Fruit fly (Drosophila melanogaster) whole organism, prepupa: ENCODE measurements around the gene mRpL15.

Experiments
- Blimp-1 ChIP-seq: fragments of 200-800 bp; sonication (Bioruptor generic); optimal IDR thresholded peaks from 3 replicates; lab custom pipeline; 2017; ENCODE audit warnings: missing biosample characterization, missing genetic modification characterization, mild to moderate bottlenecking, moderate library complexity, missing genetic modification reagents
- CG10631 ChIP-seq: fragments of 200-800 bp; sonication (Bioruptor generic); optimal IDR thresholded peaks from 2 replicates; lab custom pipeline; 2016; ENCODE audit warnings: missing biosample characterization, missing genetic modification characterization
- CG10669 ChIP-seq: fragments of 200-800 bp; sonication (Bioruptor generic); optimal IDR thresholded peaks from 3 replicates; lab custom pipeline; 2018; ENCODE audit warnings: missing biosample characterization, mild to moderate bottlenecking, missing genetic modification characterization, moderate library complexity
- CG11902 ChIP-seq: fragments of 200-800 bp; sonication (Bioruptor generic); optimal IDR thresholded peaks from 3 replicates; lab custom pipeline; 2016; ENCODE audit warnings: missing biosample characterization, missing genetic modification characterization
- CG1621 ChIP-seq: fragments of 200-800 bp; sonication (Bioruptor generic); optimal IDR thresholded peaks from 3 replicates; lab custom pipeline; 2018; ENCODE audit warnings: missing biosample characterization, mild to moderate bottlenecking, missing genetic modification characterization
- CG3032 ChIP-seq: fragments of 200-800 bp; optimal IDR thresholded peaks from 2 replicates; lab custom pipeline; 2019; ENCODE audit warnings: missing biosample characterization, mild to moderate bottlenecking, missing genetic modification characterization, moderate library complexity
- CG31627 ChIP-seq: fragments of 200-800 bp; sonication (Bioruptor generic); optimal IDR thresholded peaks from 3 replicates; lab custom pipeline; 2016; ENCODE audit warnings: missing biosample characterization, missing genetic modification characterization
- CG34406 ChIP-seq: fragments of 200-800 bp; sonication (Bioruptor generic); optimal IDR thresholded peaks from 3 replicates; lab custom pipeline; 2016; ENCODE audit warnings: missing biosample characterization, missing genetic modification characterization
- CG4318 ChIP-seq: fragments of 200-800 bp; sonication (Bioruptor generic); optimal IDR thresholded peaks from 3 replicates; lab custom pipeline; 2017; ENCODE audit warnings: missing biosample characterization, mild to moderate bottlenecking, missing genetic modification characterization
- CG6163 ChIP-seq: fragments of 200-800 bp; sonication (Bioruptor generic); IDR thresholded peaks from 3 replicates; pipeline ENCODE4 v1.3.6; 2022; ENCODE audit warnings: missing biosample characterization, missing genetic modification characterization
- CG6276 ChIP-seq: fragments of 200-800 bp; sonication (Bioruptor generic); optimal IDR thresholded peaks from 2 replicates; lab custom pipeline; 2017; ENCODE audit warnings: missing biosample characterization, mild to moderate bottlenecking, missing genetic modification characterization
- CG6792 ChIP-seq: fragments of 200-800 bp; sonication (Bioruptor generic); optimal IDR thresholded peaks from 3 replicates; lab custom pipeline; 2016; ENCODE audit warnings: missing biosample characterization, missing genetic modification characterization
- CG6808 ChIP-seq: fragments of 200-800 bp; sonication (Bioruptor generic); optimal IDR thresholded peaks from 3 replicates; lab custom pipeline; 2017; ENCODE audit warnings: missing biosample characterization, missing genetic modification characterization, mild to moderate bottlenecking, moderate library complexity, missing genetic modification reagents
- CG6854 ChIP-seq: fragments of 200-800 bp; sonication (Bioruptor generic); optimal IDR thresholded peaks from 2 replicates; lab custom pipeline; 2017; ENCODE audit warnings: missing biosample characterization, mild to moderate bottlenecking, missing genetic modification characterization
- CG8119 ChIP-seq: fragments of 200-800 bp; sonication (Bioruptor generic); IDR thresholded peaks from 3 replicates; pipeline ENCODE4 v1.3.6; 2022; ENCODE audit warnings: missing biosample characterization, missing genetic modification characterization
- CG8319 ChIP-seq: fragments of 200-800 bp; sonication (Bioruptor generic); optimal IDR thresholded peaks from 3 replicates; lab custom pipeline; 2016; ENCODE audit warnings: missing biosample characterization, missing genetic modification characterization
- CG9139 ChIP-seq: fragments of 200-800 bp; sonication (Bioruptor generic); optimal IDR thresholded peaks from 3 replicates; lab custom pipeline; 2017; ENCODE audit warnings: missing biosample characterization, mild to moderate bottlenecking, missing genetic modification characterization
- Eip75B ChIP-seq: fragments of 200-800 bp; sonication (Bioruptor generic); optimal IDR thresholded peaks from 3 replicates; lab custom pipeline; 2016; ENCODE audit warnings: missing biosample characterization, missing genetic modification characterization
- Eip78C ChIP-seq: fragments of 200-800 bp; sonication (Bioruptor generic); peaks from one replicate; lab custom pipeline; 2016; ENCODE audit warnings: missing biosample characterization, missing genetic modification characterization
- Ets96B ChIP-seq: fragments of 200-800 bp; optimal IDR thresholded peaks from 2 replicates; lab custom pipeline; 2019; ENCODE audit warnings: missing biosample characterization, mild to moderate bottlenecking, missing genetic modification characterization, moderate library complexity
- Hr38 ChIP-seq: sonication (Bioruptor generic); optimal IDR thresholded peaks from 2 replicates; lab custom pipeline; 2016; ENCODE audit warnings: missing biosample characterization, missing genetic modification characterization
- Hr39 ChIP-seq: fragments of 200-800 bp; sonication (Bioruptor generic); optimal IDR thresholded peaks from 2 replicates; lab custom pipeline; 2016; ENCODE audit warnings: missing biosample characterization, missing genetic modification characterization
- Hr4 ChIP-seq: fragments of 200-800 bp; sonication (Bioruptor generic); optimal IDR thresholded peaks from 3 replicates; lab custom pipeline; 2016; ENCODE audit warnings: missing biosample characterization, missing genetic modification characterization
- Lpt ChIP-seq: fragments of 200-800 bp; sonication (Bioruptor generic); optimal IDR thresholded peaks from 3 replicates; lab custom pipeline; 2016; ENCODE audit warnings: missing biosample characterization, missing genetic modification characterization
- Met ChIP-seq: fragments of 200-800 bp; sonication (Bioruptor generic); optimal IDR thresholded peaks from 3 replicates; lab custom pipeline; 2016; ENCODE audit warnings: missing biosample characterization, missing genetic modification characterization
- OdsH ChIP-seq: fragments of 200-800 bp; sonication (Bioruptor generic); optimal IDR thresholded peaks from 3 replicates; lab custom pipeline; 2016; ENCODE audit warnings: missing biosample characterization, missing genetic modification characterization
- Smox ChIP-seq: fragments of 200-800 bp; sonication (Bioruptor generic); optimal IDR thresholded peaks from 3 replicates; lab custom pipeline; 2016; ENCODE audit warnings: missing biosample characterization, missing genetic modification characterization
- Sox102F ChIP-seq: fragments of 200-800 bp; sonication (Bioruptor generic); optimal IDR thresholded peaks from 2 replicates; lab custom pipeline; 2016; ENCODE audit warnings: missing biosample characterization, mild to moderate bottlenecking, missing genetic modification characterization
- Sox14 ChIP-seq: fragments of 200-800 bp; sonication (Bioruptor generic); optimal IDR thresholded peaks from 3 replicates; lab custom pipeline; 2016; ENCODE audit warnings: missing biosample characterization, missing genetic modification characterization
- Sox15 ChIP-seq: fragments of 200-800 bp; sonication (Bioruptor generic); optimal IDR thresholded peaks from 3 replicates; lab custom pipeline; 2016; ENCODE audit warnings: missing biosample characterization, missing genetic modification characterization
- dac ChIP-seq: fragments of 200-800 bp; sonication (Bioruptor generic); optimal IDR thresholded peaks from 2 replicates; lab custom pipeline; 2017; ENCODE audit warnings: missing biosample characterization, mild to moderate bottlenecking, missing genetic modification characterization
- dsx ChIP-seq: fragments of 200-800 bp; optimal IDR thresholded peaks from 3 replicates; lab custom pipeline; 2019; ENCODE audit warnings: missing biosample characterization, mild to moderate bottlenecking, missing genetic modification characterization, moderate library complexity; ENCODE audit not compliant: poor library complexity, severe bottlenecking
- esn ChIP-seq: fragments of 200-800 bp; sonication (Bioruptor generic); optimal IDR thresholded peaks from 2 replicates; lab custom pipeline; 2016; ENCODE audit warnings: missing biosample characterization, mild to moderate bottlenecking, missing genetic modification characterization, moderate library complexity
- fkh ChIP-seq: fragments of 200-800 bp; sonication (Bioruptor generic); optimal IDR thresholded peaks from 3 replicates; lab custom pipeline; 2017; ENCODE audit warnings: missing biosample characterization, mild to moderate bottlenecking, missing genetic modification characterization, moderate library complexity
- pdm3 ChIP-seq: fragments of 200-800 bp; sonication (Bioruptor generic); optimal IDR thresholded peaks from 3 replicates; lab custom pipeline; 2016; ENCODE audit warnings: missing biosample characterization, missing genetic modification characterization
- salr ChIP-seq, 2 experiments: fragments of 200-800 bp; sonication (Bioruptor generic); optimal IDR thresholded peaks; 3 replicates each; lab custom pipeline; 2016 to 2018; ENCODE audit warnings: missing biosample characterization in 2 of 2, missing genetic modification characterization in 2 of 2, mild to moderate bottlenecking in 1 of 2
- spab ChIP-seq: fragments of 200-800 bp; sonication (Bioruptor generic); optimal IDR thresholded peaks from 2 replicates; lab custom pipeline; 2017; ENCODE audit warnings: missing biosample characterization, mild to moderate bottlenecking, missing genetic modification characterization, missing genetic modification reagents
- ss ChIP-seq, 2 experiments: fragments of 200-800 bp; sonication (Bioruptor generic); optimal IDR thresholded peaks; 2 replicates in 1 of 2; 3 replicates in 1 of 2; lab custom pipeline; 2017 to 2018; ENCODE audit warnings: mild to moderate bottlenecking in 2 of 2, missing biosample characterization in 2 of 2, missing genetic modification characterization in 2 of 2, moderate library complexity in 1 of 2
- svp ChIP-seq: fragments of 200-800 bp; sonication (Bioruptor generic); peaks from one replicate; lab custom pipeline; 2016; ENCODE audit warnings: missing biosample characterization, missing genetic modification characterization
- vri ChIP-seq: fragments of 200-800 bp; sonication (Bioruptor generic); optimal IDR thresholded peaks from 3 replicates; lab custom pipeline; 2016; ENCODE audit warnings: missing biosample characterization, mild to moderate bottlenecking, missing genetic modification characterization

Gene mRpL15

DNA sequence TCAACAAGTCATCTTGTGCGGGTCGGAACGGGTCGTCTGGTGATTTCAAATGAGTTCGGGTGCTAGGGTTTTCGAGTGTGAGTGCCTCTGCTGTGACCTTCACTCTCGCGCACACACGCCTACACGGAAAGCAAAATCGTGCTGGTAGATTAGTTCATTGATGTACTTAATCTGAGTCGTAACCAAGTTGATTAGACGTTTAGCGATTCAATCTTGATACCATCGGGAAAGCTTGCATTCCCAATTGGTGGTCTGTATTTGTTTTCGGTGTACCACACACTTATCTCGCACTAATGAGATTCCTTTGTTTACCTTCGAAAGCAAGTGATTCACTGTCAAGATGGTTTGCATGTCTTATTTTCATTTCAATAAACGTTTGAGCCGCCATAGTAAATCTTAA is 47.0 kb downstream of the mRpL15 start:
- TF ChIP-seq CG11902 (GFP tag; lab: Kevin White, UChicago) (no peak), vri (GFP tag; lab: Kevin White, UChicago) (peak; percentile 63), CG10669 (GFP tag; lab: Kevin White, UChicago) (no peak), CG8319 (GFP tag; lab: Kevin White, UChicago) (peak; percentile 3), pdm3 (no peak), CG8119 (GFP tag; lab: Robert Waterston, UW) (no peak), CG4318 (no peak), dsx (no peak), Blimp-1 (GFP tag; lab: Kevin White, UChicago) (no peak), dac (GFP tag; lab: Kevin White, UChicago) (no peak), Eip78C (peak; percentile 41), Sox15 (GFP tag; lab: Kevin White, UChicago) (no peak), CG6792 (GFP tag; lab: Kevin White, UChicago) (no peak), Hr39 (GFP tag; lab: Kevin White, UChicago) (peak; percentile 24), CG6808 (GFP tag; lab: Kevin White, UChicago) (no peak), OdsH (GFP tag; lab: Kevin White, UChicago) (no peak), CG1621 (tag; lab: Kevin White, UChicago) (no peak), Sox14 (peak; percentile 16), CG3032 (no peak), Lpt (GFP tag; lab: Kevin White, UChicago) (no peak), Hr4 (GFP tag; lab: Kevin White, UChicago) (no peak), Hr38 (no peak), CG6163 (GFP tag; lab: Robert Waterston, UW) (no peak), esn (GFP tag; lab: Kevin White, UChicago) (peak; percentile 26), svp (GFP tag; lab: Kevin White, UChicago) (peak; percentile 91), Smox (GFP tag; lab: Kevin White, UChicago) (no peak), Sox102F (GFP tag; lab: Kevin White, UChicago) (no peak), CG34406 (GFP tag; lab: Kevin White, UChicago) (no peak), salr (GFP tag; optimal IDR thresholded peaks at IDR 0.05; lab: Kevin White, UChicago) (no peak), CG6854 (no peak), CG31627 (GFP tag; lab: Kevin White, UChicago) (peak; percentile 25), Met (GFP tag; lab: Kevin White, UChicago) (no peak), CG10631 (GFP tag; lab: Kevin White, UChicago) (no peak), fkh (peak; percentile 51), Eip75B (no peak)

DNA sequence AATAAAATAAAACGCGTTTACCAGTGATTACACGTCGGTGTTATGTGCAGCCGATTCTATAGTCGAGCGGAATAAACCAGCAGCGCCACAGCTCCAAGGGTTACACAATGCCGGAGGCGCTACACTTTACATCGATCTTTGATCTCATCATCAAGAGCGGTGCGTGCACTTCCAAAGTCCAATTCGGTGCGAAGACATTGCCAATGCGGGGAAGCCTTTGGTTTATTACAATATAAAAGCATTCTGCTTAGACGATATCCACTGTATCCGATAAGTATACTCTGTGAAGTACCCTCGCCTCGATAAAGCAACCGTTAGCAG is 48.2 kb downstream of the mRpL15 start:
- TF ChIP-seq ss (GFP tag; optimal IDR thresholded peaks at IDR 0.05; lab: Kevin White, UChicago) (peak in 1 of 2 experiments; percentile 68), CG9139 (peak; percentile 49), CG8119 (GFP tag; lab: Robert Waterston, UW) (0 out of 3 replicates have a peak, but pooled peaks have one; percentile 16), Hr38 (no peak), CG1621 (tag; lab: Kevin White, UChicago) (peak; percentile 3), dsx (no peak), Eip78C (peak; percentile 27), Ets96B (tag; lab: Kevin White, UChicago) (no peak), CG6276 (GFP tag; lab: Kevin White, UChicago) (peak; percentile 43), CG6808 (GFP tag; lab: Kevin White, UChicago) (peak; percentile 62), spab (peak; percentile 18)
